Fruit fly (Drosophila melanogaster): Measurements from ENCODE around the gene CG43078.

DNA sequence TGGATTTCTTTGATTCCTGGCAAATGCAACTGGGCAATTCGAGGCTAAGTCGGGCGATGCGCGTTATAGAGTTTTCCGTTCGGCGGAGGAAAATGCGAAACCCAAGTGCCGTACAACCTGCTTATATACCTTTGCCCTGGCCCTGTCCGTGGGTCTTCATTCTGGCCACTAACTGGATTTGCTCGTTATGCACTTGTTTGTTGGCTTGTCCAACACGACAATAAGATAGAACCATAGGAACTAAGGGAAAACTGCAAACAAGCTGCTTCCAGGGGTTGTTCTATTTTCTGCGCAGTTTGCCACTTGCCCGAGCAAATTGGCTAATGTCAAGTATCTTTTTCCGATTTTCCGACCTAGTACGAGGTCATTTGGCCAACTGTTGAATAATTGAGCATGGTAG is 72.2 kb downstream of the CG43078 start, which contains the start of gene Arr2:
- TF ChIP-seq fru (GFP tag; optimal IDR thresholded peaks at IDR 0.05) (no peak), Myc (optimal IDR thresholded peaks at IDR 0.05) (no peak), Dfd (GFP tag; optimal IDR thresholded peaks at IDR 0.05) (no peak), dsf (GFP tag; optimal IDR thresholded peaks at IDR 0.05; ENCODE audit: borderline replicate concordance) (no peak), OdsH (GFP tag; optimal IDR thresholded peaks at IDR 0.05) (no peak)
